Worm (Caenorhabditis elegans): ENCODE measurements around the gene spl-1.

DNA sequence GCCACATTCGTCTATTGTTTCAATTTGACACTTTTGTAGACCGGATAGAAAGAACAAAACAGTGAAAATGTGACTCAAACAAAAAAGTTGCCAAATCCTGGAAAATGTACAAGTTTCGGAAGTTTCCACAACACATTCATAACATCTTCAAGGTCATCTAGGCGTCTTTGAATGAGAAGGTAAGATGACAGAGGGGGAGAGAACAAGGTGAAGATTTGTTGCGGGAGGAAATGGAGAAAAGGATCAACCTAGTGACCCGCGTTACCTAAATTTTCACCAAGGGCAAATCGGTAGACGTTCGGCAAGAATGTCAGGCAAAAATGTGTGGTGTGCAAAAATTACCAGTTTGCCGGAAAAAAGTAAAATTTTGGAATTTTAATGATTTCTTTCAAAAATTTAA is 5.2 kb downstream of the spl-1 start:
- TF ChIP-seq rec-8 (tag; optimal IDR thresholded peaks at IDR 0.05) = no peak
- no peak for TF ChIP-seq ZK185.1 (tag; optimal IDR thresholded peaks at IDR 0.05; ENCODE audit: poor library complexity, severe bottlenecking)
- TF ChIP-seq snpc-4 (GFP tag; optimal IDR thresholded peaks at IDR 0.05) = no peak
- TF ChIP-seq snpc-4 (tag; optimal IDR thresholded peaks at IDR 0.05) = no peak
- TF ChIP-seq B0035.1 (tag; optimal IDR thresholded peaks at IDR 0.05) = no peak
- TF ChIP-seq akir-1 (GFP tag; optimal IDR thresholded peaks at IDR 0.05) = no peak
- TF ChIP-seq dpff-1 (tag; optimal IDR thresholded peaks at IDR 0.05) = no peak
- no peak for TF ChIP-seq lin-35 (GFP tag; optimal IDR thresholded peaks at IDR 0.05)
- no peak for TF ChIP-seq let-526 (GFP tag; IDR thresholded peaks at IDR 0.05)
- no peak for TF ChIP-seq xnd-1 (tag; optimal IDR thresholded peaks at IDR 0.05)
- TF ChIP-seq hlh-26 (GFP tag; conservative IDR thresholded peaks at IDR 0.05) = no peak

All from whole organism, young adult.